Worm (Caenorhabditis elegans): ENCODE results near the gene ldh-1.
"Not testable (repeated sequence)": the region's sequence is repeated elsewhere in the genome, so short reads cannot be mapped to it uniquely, and the experiment has no call there.

Gene ldh-1

DNA sequence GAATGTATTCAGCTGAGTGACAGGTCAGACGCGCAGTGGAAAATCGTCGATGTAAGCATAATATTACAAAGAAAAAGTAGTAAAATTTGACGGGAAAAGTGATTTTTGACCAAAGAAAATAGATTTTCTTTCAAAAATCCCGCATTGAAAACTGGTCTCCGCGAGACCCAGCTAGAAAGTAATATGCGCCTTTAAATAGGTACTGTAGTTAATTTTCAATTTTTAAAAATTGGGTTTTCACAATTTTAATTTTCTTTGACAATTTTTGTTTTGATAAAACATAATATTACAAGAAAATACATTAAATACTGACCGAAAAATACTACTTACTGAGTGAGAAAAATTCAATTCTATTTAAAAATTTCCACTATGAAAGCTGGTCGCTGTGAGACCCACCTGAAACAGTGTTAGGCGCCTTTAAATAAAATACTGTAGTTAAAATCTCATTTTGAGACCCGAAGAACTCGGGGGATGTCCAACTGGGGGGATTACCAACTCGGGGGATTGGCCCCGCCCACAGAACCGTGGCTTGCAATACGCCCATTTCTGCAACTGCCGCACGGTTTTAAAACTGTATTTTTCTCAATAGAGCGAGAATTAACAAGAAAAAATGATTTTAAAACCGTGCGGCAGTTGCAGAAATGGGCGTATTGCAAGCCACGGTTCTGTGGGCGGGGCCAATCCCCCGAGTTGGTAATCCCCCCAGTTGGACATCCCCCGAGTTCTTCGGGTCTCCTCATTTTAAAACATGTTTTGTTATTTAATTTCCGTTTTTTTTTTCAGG lies 28.7 kb upstream of the ldh-1 start, which contains the start of gene tars-1:
Gene tars-1 (minus strand): TSS at position 497 of the 784 bp plus-strand sequence.
- TF ChIP-seq nhr-76 (tag; optimal IDR thresholded peaks at IDR 0.05); nhr-28 (tag; optimal IDR thresholded peaks at IDR 0.05); ham-2 (GFP tag; optimal IDR thresholded peaks at IDR 0.05): not testable (repeated sequence)

- TF ChIP-seq blmp-1 (tag; optimal IDR thresholded peaks at IDR 0.05) (no peak), lsy-2 (tag; optimal IDR thresholded peaks at IDR 0.05) (no peak), ces-1 (GFP tag; optimal IDR thresholded peaks at IDR 0.05) (no peak), sptf-1 (tag; optimal IDR thresholded peaks at IDR 0.05) (no peak), mep-1 (tag; optimal IDR thresholded peaks at IDR 0.05) (no peak), elt-1 (tag; optimal IDR thresholded peaks at IDR 0.05; ENCODE audit: borderline replicate concordance, insufficient read depth) (no peak), nhr-237 (tag; optimal IDR thresholded peaks at IDR 0.05) (no peak)
These were observed 28.1 kb upstream of the ldh-1 start, which contains the start of gene xpf-1 for ce11 chrII:11695945-11696270. Gene xpf-1 (plus strand): TSS chrII:11696171.

DNA sequence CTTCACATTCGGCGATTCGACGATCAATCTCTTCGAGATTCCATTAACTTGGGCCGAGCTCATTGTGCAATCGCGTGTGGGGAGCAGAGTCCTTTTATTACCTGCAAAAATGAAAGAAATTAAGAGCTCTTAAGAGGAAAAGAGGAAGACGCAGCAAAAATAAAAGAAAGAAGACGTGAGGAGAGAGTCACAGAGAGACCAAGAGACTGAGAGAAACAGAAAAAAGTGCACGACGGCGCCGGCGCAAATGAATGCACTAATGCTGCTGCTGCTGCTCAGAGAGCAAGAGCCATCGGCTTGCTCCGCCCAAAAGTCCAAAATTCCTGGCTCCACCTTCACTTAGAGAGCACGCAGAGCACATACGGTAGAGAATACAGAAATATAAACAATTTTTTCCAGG lies 23.8 kb upstream of the ldh-1 start, which contains the start of gene inos-1:
Gene inos-1 (minus strand): TSS at position 101 of the 400 bp plus-strand sequence.
- TF ChIP-seq pha-4 (tag; optimal IDR thresholded peaks at IDR 0.05) = no peak
- TF ChIP-seq M03D4.4 (tag; optimal IDR thresholded peaks at IDR 0.05) = no peak
- no peak for TF ChIP-seq bed-3 (GFP tag; optimal IDR thresholded peaks at IDR 0.05)
- TF ChIP-seq lsy-2 (tag; optimal IDR thresholded peaks at IDR 0.05) = no peak
- no peak for TF ChIP-seq snpc-4 (tag; optimal IDR thresholded peaks at IDR 0.05)
- TF ChIP-seq unc-62 (GFP tag; optimal IDR thresholded peaks at IDR 0.05) = no peak
- no peak for TF ChIP-seq elt-1 (tag; optimal IDR thresholded peaks at IDR 0.05; ENCODE audit: borderline replicate concordance, insufficient read depth)
- no peak for TF ChIP-seq flh-1 (GFP tag; optimal IDR thresholded peaks at IDR 0.05)
- TF ChIP-seq lin-13 (tag; optimal IDR thresholded peaks at IDR 0.05) = no peak
- no peak for TF ChIP-seq nhr-76 (tag; optimal IDR thresholded peaks at IDR 0.05)
- TF ChIP-seq nhr-28 (tag; optimal IDR thresholded peaks at IDR 0.05) = no peak
- TF ChIP-seq mab-5 (tag; optimal IDR thresholded peaks at IDR 0.05) = no peak
- no peak for TF ChIP-seq drap-1 (GFP tag; optimal IDR thresholded peaks at IDR 0.05)

DNA sequence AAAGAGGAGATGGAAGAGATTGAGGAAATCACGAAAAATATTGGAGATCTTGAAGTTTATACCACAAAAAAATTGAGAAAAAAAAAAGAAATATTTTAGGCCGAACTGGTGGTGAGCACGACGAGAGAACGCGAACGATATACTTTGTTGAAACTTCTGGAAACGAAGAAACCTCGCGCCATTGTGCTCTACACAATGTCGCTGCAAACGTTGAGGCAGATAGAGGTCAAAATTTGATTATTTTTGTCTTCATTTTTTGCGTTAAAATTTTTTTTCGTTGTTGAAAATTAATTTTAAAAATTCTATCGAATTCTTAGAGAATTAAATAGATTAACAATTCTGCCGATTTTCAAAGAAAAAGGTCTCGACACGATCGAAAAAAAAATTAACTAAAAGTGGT lies 23.4 kb upstream of the ldh-1 start:
- no peak for TF ChIP-seq zip-8 (tag; optimal IDR thresholded peaks at IDR 0.05)

DNA sequence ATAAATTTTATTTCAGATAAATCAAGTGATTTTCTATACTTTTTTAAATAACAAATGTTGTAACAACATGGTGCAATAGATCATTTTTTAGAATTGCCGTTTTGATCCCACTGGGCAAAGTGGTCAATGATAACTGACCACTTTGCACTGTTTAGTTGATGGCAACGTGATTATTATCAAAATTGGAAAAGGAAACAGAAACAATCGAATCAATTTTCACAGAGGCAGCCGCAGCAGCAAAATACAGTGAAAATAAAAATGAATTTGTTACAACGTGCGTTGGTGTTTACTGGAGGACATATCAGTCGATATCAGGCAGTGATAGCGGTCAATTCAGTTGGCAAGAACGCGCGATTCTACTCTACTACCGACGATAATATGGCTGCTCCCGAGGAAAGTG lies 18.2 kb upstream of the ldh-1 start, which contains the start of gene VF13D12L.3:
Gene VF13D12L.3 (plus strand): TSS at position 223 of the 400 bp plus-strand sequence.
- TF ChIP-seq tbx-8 (GFP tag; optimal IDR thresholded peaks at IDR 0.05) = no peak
- TF ChIP-seq unc-39 (tag; optimal IDR thresholded peaks at IDR 0.05) = no peak
- TF ChIP-seq nhr-28 (tag; optimal IDR thresholded peaks at IDR 0.05) = no peak
- no peak for TF ChIP-seq ztf-11 (tag; optimal IDR thresholded peaks at IDR 0.05)
- TF ChIP-seq ceh-83 (GFP tag; optimal IDR thresholded peaks at IDR 0.05) = no peak
- no peak for TF ChIP-seq mls-2 (tag; optimal IDR thresholded peaks at IDR 0.05)
- TF ChIP-seq unc-120 (tag; optimal IDR thresholded peaks at IDR 0.05; ENCODE audit: poor library complexity, severe bottlenecking) = no peak
- no peak for TF ChIP-seq bed-3 (GFP tag; optimal IDR thresholded peaks at IDR 0.05)

DNA sequence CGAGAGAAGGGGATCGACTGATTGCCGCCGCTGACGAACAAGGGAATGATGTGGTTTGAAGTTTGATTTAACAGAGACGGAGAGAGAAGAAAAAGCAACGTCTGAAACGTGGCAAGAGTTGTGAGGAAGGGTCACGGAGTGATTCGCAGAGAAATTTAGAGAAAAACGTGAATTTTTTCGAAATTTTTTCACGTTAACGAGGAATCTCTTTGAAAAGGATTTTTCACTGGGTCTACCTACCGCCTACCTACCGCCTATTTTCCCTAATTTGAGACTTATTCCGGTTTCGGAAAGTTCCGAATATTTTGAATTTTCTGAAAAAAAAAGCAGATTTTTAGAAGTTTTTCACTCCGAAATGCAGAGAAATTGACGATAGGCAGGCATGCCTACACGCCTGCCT lies 14.5 kb upstream of the ldh-1 start, which contains the start of gene fcmt-1:
Gene fcmt-1 (minus strand): TSS at position 101 of the 400 bp plus-strand sequence.
- no peak for TF ChIP-seq blmp-1 (tag; optimal IDR thresholded peaks at IDR 0.05)
- no peak for TF ChIP-seq nhr-76 (tag; optimal IDR thresholded peaks at IDR 0.05)
- TF ChIP-seq M03D4.4 (tag; optimal IDR thresholded peaks at IDR 0.05) = no peak
- no peak for TF ChIP-seq nhr-237 (tag; optimal IDR thresholded peaks at IDR 0.05)
- no peak for TF ChIP-seq ham-2 (GFP tag; optimal IDR thresholded peaks at IDR 0.05)
- TF ChIP-seq flh-1 (GFP tag; optimal IDR thresholded peaks at IDR 0.05) = no peak
- no peak for TF ChIP-seq zip-8 (tag; optimal IDR thresholded peaks at IDR 0.05)
- no peak for TF ChIP-seq unc-39 (tag; optimal IDR thresholded peaks at IDR 0.05)
- TF ChIP-seq ceh-39 (tag; optimal IDR thresholded peaks at IDR 0.05) = no peak
- TF ChIP-seq bed-3 (GFP tag; optimal IDR thresholded peaks at IDR 0.05) = no peak
- no peak for TF ChIP-seq ceh-43 (GFP tag; optimal IDR thresholded peaks at IDR 0.05)
- no peak for TF ChIP-seq hlh-1 (tag; optimal IDR thresholded peaks at IDR 0.05)
- TF ChIP-seq tbx-8 (GFP tag; optimal IDR thresholded peaks at IDR 0.05) = no peak
- no peak for TF ChIP-seq cnd-1 (tag; optimal IDR thresholded peaks at IDR 0.05)
- no peak for TF ChIP-seq lin-13 (tag; optimal IDR thresholded peaks at IDR 0.05)
- TF ChIP-seq elt-1 (tag; optimal IDR thresholded peaks at IDR 0.05; ENCODE audit: borderline replicate concordance, insufficient read depth) = no peak
